Fruit fly (Drosophila melanogaster) whole organism, wandering third instar larva: Measurements from ENCODE around the gene COX7A.

ENCODE experiments used
- Abd-B ChIP-seq: fragments of >200 bp; optimal IDR thresholded peaks from 2 replicates; lab custom pipeline; 2017; ENCODE audit warnings: missing biosample characterization, missing genetic modification characterization
- CG32264 ChIP-seq: fragments of 200-800 bp; sonication (Bioruptor generic); optimal IDR thresholded peaks from 2 replicates; lab custom pipeline; 2016; ENCODE audit warnings: missing biosample characterization, missing genetic modification characterization
- CG9705 ChIP-seq: fragments of 200-800 bp; sonication (Bioruptor generic); optimal IDR thresholded peaks from 2 replicates; lab custom pipeline; 2018; ENCODE audit warnings: missing biosample characterization, mild to moderate bottlenecking, missing genetic modification characterization
- CrebA ChIP-seq: fragments of 200-800 bp; sonication (Bioruptor generic); optimal IDR thresholded peaks from 2 replicates; lab custom pipeline; 2016; ENCODE audit warnings: missing biosample characterization, mild to moderate bottlenecking, missing genetic modification characterization, borderline replicate concordance
- Dfd ChIP-seq: fragments of >200 bp; optimal IDR thresholded peaks from 2 replicates; lab custom pipeline; 2017; ENCODE audit warnings: missing biosample characterization, missing genetic modification characterization
- Dif ChIP-seq: fragments of 200-275, 200-300 bp; sonication (Bioruptor generic); optimal IDR thresholded peaks from 2 replicates; lab custom pipeline; 2018; ENCODE audit warnings: missing biosample characterization, missing genetic modification characterization; ENCODE audit not compliant: partially characterized antibody
- GATAd ChIP-seq: sonication (Bioruptor generic); optimal IDR thresholded peaks from 2 replicates; lab custom pipeline; 2016; ENCODE audit warnings: missing biosample characterization, missing genetic modification characterization
- HLH106 ChIP-seq: fragments of 200-800 bp; optimal IDR thresholded peaks from 3 replicates; lab custom pipeline; 2019; ENCODE audit warnings: missing biosample characterization, mild to moderate bottlenecking, missing genetic modification characterization, moderate library complexity
- Hnf4 ChIP-seq: fragments of 200-800 bp; sonication (Bioruptor generic); optimal IDR thresholded peaks from 2 replicates; lab custom pipeline; 2016; ENCODE audit warnings: missing biosample characterization, mild to moderate bottlenecking, missing genetic modification characterization
- Hr78 ChIP-seq: fragments of >200 bp; optimal IDR thresholded peaks from 2 replicates; lab custom pipeline; 2017; ENCODE audit warnings: missing biosample characterization, missing genetic modification characterization
- Hr83 ChIP-seq: fragments of 200-300 bp; sonication (Bioruptor generic); optimal IDR thresholded peaks from 2 replicates; lab custom pipeline; 2016; ENCODE audit warnings: missing biosample characterization, mild to moderate bottlenecking, missing genetic modification characterization, moderate library complexity; ENCODE audit not compliant: poor library complexity, severe bottlenecking
- Jra ChIP-seq: sonication (Bioruptor generic); optimal IDR thresholded peaks from 2 replicates; lab custom pipeline; 2016; ENCODE audit warnings: missing biosample characterization, missing genetic modification characterization
- Mio ChIP-seq: sonication (Bioruptor generic); optimal IDR thresholded peaks from 2 replicates; lab custom pipeline; 2016; ENCODE audit warnings: missing biosample characterization, missing genetic modification characterization
- Myc ChIP-seq: fragments of >200 bp; optimal IDR thresholded peaks from 2 replicates; lab custom pipeline; 2017
- N ChIP-seq: fragments of >200 bp; optimal IDR thresholded peaks from 2 replicates; lab custom pipeline; 2018; ENCODE audit warnings: missing biosample characterization, missing external identifiers, missing genetic modification characterization
- OdsH ChIP-seq: fragments of 200-800 bp; sonication (Bioruptor generic); optimal IDR thresholded peaks from 2 replicates; lab custom pipeline; 2016; ENCODE audit warnings: missing biosample characterization, mild to moderate bottlenecking, missing genetic modification characterization
- Rel ChIP-seq, 2 experiments: fragments of 200-800 bp; sonication (Bioruptor generic) in 1 of 2; optimal IDR thresholded peaks; 2 replicates in 1 of 2; 3 replicates in 1 of 2; lab custom pipeline; 2016 to 2019; ENCODE audit warnings: mild to moderate bottlenecking in 2 of 2, missing biosample characterization in 2 of 2, missing genetic modification characterization in 2 of 2, moderate library complexity in 1 of 2
- Sp1 ChIP-seq: fragments of 200-800 bp; sonication (Bioruptor generic); optimal IDR thresholded peaks from 3 replicates; lab custom pipeline; 2019; ENCODE audit warnings: missing biosample characterization, mild to moderate bottlenecking, missing genetic modification characterization, moderate library complexity
- Vsx2 ChIP-seq: fragments of 200-300, 225-300 bp; sonication (Bioruptor generic); optimal IDR thresholded peaks from 2 replicates; lab custom pipeline; 2018; ENCODE audit warnings: missing biosample characterization, missing genetic modification characterization; ENCODE audit not compliant: partially characterized antibody
- br ChIP-seq: fragments of 200-800 bp; sonication (Bioruptor generic); optimal IDR thresholded peaks from 2 replicates; lab custom pipeline; 2016; ENCODE audit warnings: missing biosample characterization, missing genetic modification characterization
- brk ChIP-seq: fragments of 200-800 bp; sonication (Bioruptor generic); optimal IDR thresholded peaks from 2 replicates; lab custom pipeline; 2016; ENCODE audit warnings: missing biosample characterization, mild to moderate bottlenecking, missing genetic modification characterization
- dl ChIP-seq, 2 experiments: fragments of 175-275, 200-275 bp in 1 of 2; fragments of 200-275 bp in 1 of 2; sonication (Bioruptor generic); optimal IDR thresholded peaks; lab custom pipeline; 2018; ENCODE audit warnings: mild to moderate bottlenecking in 2 of 2, missing biosample characterization in 2 of 2, missing genetic modification characterization in 2 of 2, moderate library complexity in 2 of 2; ENCODE audit not compliant: partially characterized antibody in 2 of 2, insufficient read depth in 1 of 2
- dmrt93B ChIP-seq: fragments of 200-800 bp; sonication (Bioruptor generic); optimal IDR thresholded peaks from 2 replicates; lab custom pipeline; 2018; ENCODE audit warnings: missing biosample characterization, mild to moderate bottlenecking, missing genetic modification characterization
- dsf ChIP-seq: sonication (Bioruptor generic); optimal IDR thresholded peaks from 2 replicates; lab custom pipeline; 2016; ENCODE audit warnings: missing biosample characterization, missing genetic modification characterization, borderline replicate concordance
- ey ChIP-seq: fragments of 200-800 bp; sonication (Bioruptor generic); optimal IDR thresholded peaks from 2 replicates; lab custom pipeline; 2016; ENCODE audit warnings: missing biosample characterization, missing genetic modification characterization
- foxo ChIP-seq, 2 experiments: fragments of 200-800 bp; sonication (Bioruptor generic); optimal IDR thresholded peaks; 2 replicates in 1 of 2; 3 replicates in 1 of 2; lab custom pipeline; 2016 to 2017; ENCODE audit warnings: missing biosample characterization in 2 of 2, missing genetic modification characterization in 2 of 2
- fru ChIP-seq: fragments of 200-800 bp; sonication (Bioruptor generic); optimal IDR thresholded peaks from 3 replicates; lab custom pipeline; 2016; ENCODE audit warnings: missing biosample characterization, mild to moderate bottlenecking, missing genetic modification characterization
- h ChIP-seq: fragments of 200-800 bp; sonication (Bioruptor generic); optimal IDR thresholded peaks from 3 replicates; lab custom pipeline; 2016; ENCODE audit warnings: missing biosample characterization, mild to moderate bottlenecking, missing genetic modification characterization
- jim ChIP-seq: fragments of 175-275, 200-325 bp; sonication (Bioruptor generic); optimal IDR thresholded peaks from 2 replicates; lab custom pipeline; 2016; ENCODE audit warnings: missing biosample characterization, mild to moderate bottlenecking, missing genetic modification characterization
- lola ChIP-seq: fragments of >200 bp; optimal IDR thresholded peaks from 2 replicates; lab custom pipeline; 2017; ENCODE audit warnings: missing biosample characterization, missing genetic modification characterization
- pan ChIP-seq: fragments of >200 bp; optimal IDR thresholded peaks from 2 replicates; lab custom pipeline; 2017
- psq ChIP-seq: fragments of 200-800 bp; sonication (Bioruptor generic); optimal IDR thresholded peaks from 3 replicates; lab custom pipeline; 2017; ENCODE audit warnings: missing biosample characterization, mild to moderate bottlenecking, missing genetic modification characterization, moderate library complexity
- rgr ChIP-seq: fragments of 200-800 bp; sonication (Bioruptor generic); optimal IDR thresholded peaks from 3 replicates; lab custom pipeline; 2016; ENCODE audit warnings: missing biosample characterization, mild to moderate bottlenecking, missing genetic modification characterization
- sage ChIP-seq: fragments of 200-800 bp; sonication (Bioruptor generic); optimal IDR thresholded peaks from 2 replicates; lab custom pipeline; 2016; ENCODE audit warnings: missing biosample characterization, mild to moderate bottlenecking, missing genetic modification characterization
- sv ChIP-seq: fragments of 200-800 bp; sonication (Bioruptor generic); optimal IDR thresholded peaks from 3 replicates; lab custom pipeline; 2016; ENCODE audit warnings: missing biosample characterization, missing genetic modification characterization
- tai ChIP-seq: sonication (Bioruptor generic); optimal IDR thresholded peaks from 2 replicates; lab custom pipeline; 2016; ENCODE audit warnings: missing biosample characterization, missing genetic modification characterization
- usp ChIP-seq: fragments of >200 bp; optimal IDR thresholded peaks from 2 replicates; lab custom pipeline; 2017; ENCODE audit warnings: missing biosample characterization, missing genetic modification characterization
- woc ChIP-seq: sonication (Bioruptor generic); optimal IDR thresholded peaks from 2 replicates; lab custom pipeline; 2016; ENCODE audit warnings: missing biosample characterization, mild to moderate bottlenecking, missing genetic modification characterization

The COX7A gene

dm6 chr3R:8354458-8354857 is 13.6 kb upstream of the COX7A start:
- TF ChIP-seq Dfd (GFP tag; lab: Kevin White, UChicago) (no peak), rgr (peak; percentile 73), dmrt93B (GFP tag; lab: Kevin White, UChicago) (peak; percentile 30), ey (GFP tag; lab: Kevin White, UChicago) (peak; percentile 45), Dif (GFP tag; lab: Kevin White, UChicago) (no peak), dl (GFP tag; optimal IDR thresholded peaks at IDR 0.05; lab: Kevin White, UChicago; ENCODE audit: insufficient read depth in 1 of 2, partially characterized antibody in 2 of 2) (no peak), lola (GFP tag; lab: Kevin White, UChicago) (no peak), Mio (GFP tag; lab: Kevin White, UChicago) (no peak), pan (lab: Kevin White, UChicago) (no peak), Jra (GFP tag; lab: Kevin White, UChicago) (peak; percentile 17), Rel (GFP tag; optimal IDR thresholded peaks at IDR 0.05; lab: Kevin White, UChicago) (no peak), Rel (tag; optimal IDR thresholded peaks at IDR 0.05; lab: Kevin White, UChicago) (peak; percentile 80), br (GFP tag; lab: Kevin White, UChicago) (peak; percentile 45), OdsH (GFP tag; lab: Kevin White, UChicago) (peak; percentile 63), sage (GFP tag; lab: Kevin White, UChicago) (no peak), GATAd (GFP tag; lab: Kevin White, UChicago) (no peak), CrebA (GFP tag; lab: Kevin White, UChicago) (no peak), psq (peak; percentile 19), Sp1 (GFP tag; lab: Kevin White, UChicago) (peak; percentile 70), Abd-B (no peak), N (no peak), dsf (GFP tag; lab: Kevin White, UChicago) (no peak), foxo (GFP tag; optimal IDR thresholded peaks at IDR 0.05; lab: Kevin White, UChicago) (peak in 1 of 2 experiments; percentile 69), Vsx2 (GFP tag; lab: Kevin White, UChicago) (no peak), woc (no peak), CG32264 (GFP tag; lab: Kevin White, UChicago) (peak; percentile 18), Hr83 (GFP tag; lab: Kevin White, UChicago) (no peak), CG9705 (GFP tag; lab: Kevin White, UChicago) (peak; percentile 13), fru (GFP tag; lab: Kevin White, UChicago) (peak; percentile 37), tai (GFP tag; lab: Kevin White, UChicago) (no peak), jim (GFP tag; lab: Kevin White, UChicago) (no peak), Hnf4 (peak; percentile 54), Myc (no peak), h (GFP tag; lab: Kevin White, UChicago) (peak; percentile 60), usp (no peak), sv (GFP tag; lab: Kevin White, UChicago) (no peak), brk (no peak), Hr78 (GFP tag; lab: Kevin White, UChicago) (no peak), HLH106 (tag; lab: Kevin White, UChicago) (peak; percentile 68)

dm6 chr3R:8353994-8354393 is 13.2 kb upstream of the COX7A start:
- no peak for TF ChIP-seq dl (GFP tag; optimal IDR thresholded peaks at IDR 0.05; lab: Kevin White, UChicago; ENCODE audit: insufficient read depth in 1 of 2, partially characterized antibody in 2 of 2)
- no peak for TF ChIP-seq GATAd (GFP tag; lab: Kevin White, UChicago)
- TF ChIP-seq sage (GFP tag; lab: Kevin White, UChicago): no peak
- TF ChIP-seq HLH106 (tag; lab: Kevin White, UChicago): no peak
- TF ChIP-seq, all 38 proteins: peak for 0
